Worm (Caenorhabditis elegans) whole organism, L4 larva: ENCODE measurements around the gene C47E12.10.

Experiments
- aha-1 ChIP-seq: fragments of 150-350 bp; peaks from one replicate; lab custom pipeline; 2014; ENCODE audit warnings: missing biosample characterization, missing genetic modification characterization
- ama-1 ChIP-seq: fragments of 150-350 bp; optimal IDR thresholded peaks from 2 replicates; lab custom pipeline; 2014; ENCODE audit warnings: inconsistent platforms, mixed read lengths

- TF ChIP-seq ama-1 (lab: Kevin White, UChicago), result no peak
- TF ChIP-seq aha-1 (tag; lab: Kevin White, UChicago), result no peak
Measured at ce11 chrIV:9933580-9933979, 39.0 kb upstream of the C47E12.10 start, which contains the start of gene spe-29.
